Fruit fly (Drosophila melanogaster): ENCODE measurements around the gene CG33912.

CG33912 gene

DNA sequence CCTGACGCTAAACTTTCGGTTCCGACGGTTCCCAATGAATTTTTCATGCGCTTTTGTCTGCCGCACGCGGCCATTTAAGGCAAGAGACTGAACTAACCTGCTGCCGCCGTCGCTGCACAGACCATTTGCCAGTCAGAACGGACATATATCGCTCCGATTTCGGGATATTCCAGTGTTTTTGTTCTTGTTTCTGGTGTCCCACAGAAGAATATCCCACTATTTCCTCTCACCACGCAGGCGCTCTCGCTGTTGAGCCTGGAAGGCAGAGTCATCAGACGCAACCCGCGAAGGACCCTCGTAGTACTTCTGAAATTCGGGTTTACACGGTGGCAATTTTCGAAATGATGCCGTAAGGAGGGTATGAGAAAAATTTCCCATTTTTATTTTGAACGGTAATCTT is 36.4 kb downstream of the CG33912 start, which contains the start of gene cmpy (continued):
- no peak for TF ChIP-seq Xbp1 (GFP tag; optimal IDR thresholded peaks at IDR 0.05)
- no peak for TF ChIP-seq br (optimal IDR thresholded peaks at IDR 0.05)
- no peak for TF ChIP-seq CG15514 (GFP tag; optimal IDR thresholded peaks at IDR 0.05)
- no peak for TF ChIP-seq Six4 (GFP tag; optimal IDR thresholded peaks at IDR 0.05)
- peak; percentile 47 for TF ChIP-seq CG13894 (tag; optimal IDR thresholded peaks at IDR 0.05)
- TF ChIP-seq ewg (GFP tag; optimal IDR thresholded peaks at IDR 0.05): peak; percentile 52
- no peak for TF ChIP-seq Mrtf (GFP tag; IDR thresholded peaks at IDR 0.05)
- TF ChIP-seq CG17612 (GFP tag; IDR thresholded peaks at IDR 0.05): no peak
- TF ChIP-seq CG12071 (GFP tag; optimal IDR thresholded peaks at IDR 0.05): no peak
- no peak for TF ChIP-seq Rx (GFP tag; IDR thresholded peaks at IDR 0.05)
- TF ChIP-seq GATAe (GFP tag; conservative IDR thresholded peaks at IDR 0.05): no peak
- TF ChIP-seq eyg (GFP tag; optimal IDR thresholded peaks at IDR 0.05): no peak
- TF ChIP-seq salm (tag; optimal IDR thresholded peaks at IDR 0.05): no peak
- peak in 1 of 2 experiments; percentile 0 for TF ChIP-seq Trl (optimal IDR thresholded peaks at IDR 0.05)
- no peak for TF ChIP-seq Trl (GFP tag; optimal IDR thresholded peaks at IDR 0.05)
- TF ChIP-seq lilli (GFP tag; optimal IDR thresholded peaks at IDR 0.05): no peak
- 0 out of 4 replicates have a peak, but pooled peaks have one; percentile 28 for TF ChIP-seq chinmo (GFP tag; IDR thresholded peaks at IDR 0.05; ENCODE audit: partially characterized antibody)
- TF ChIP-seq Fer1 (GFP tag; optimal IDR thresholded peaks at IDR 0.05): peak; percentile 15
- TF ChIP-seq CG1792 (GFP tag; optimal IDR thresholded peaks at IDR 0.05): no peak
- TF ChIP-seq B-H1 (GFP tag; IDR thresholded peaks at IDR 0.05): no peak
- TF ChIP-seq CG18262 (tag; optimal IDR thresholded peaks at IDR 0.05): no peak
- no peak for TF ChIP-seq sna (GFP tag; IDR thresholded peaks at IDR 0.05; ENCODE audit: partially characterized antibody)
- TF ChIP-seq CG17802 (tag; optimal IDR thresholded peaks at IDR 0.05): no peak
- no peak for TF ChIP-seq sim (GFP tag; IDR thresholded peaks at IDR 0.05)
- TF ChIP-seq BtbVII (GFP tag; optimal IDR thresholded peaks at IDR 0.05): no peak
- TF ChIP-seq CG12155 (GFP tag; optimal IDR thresholded peaks at IDR 0.05): no peak
- 0 out of 3 replicates have a peak, but pooled peaks have one; percentile 30 for TF ChIP-seq row (GFP tag; IDR thresholded peaks at IDR 0.05)
- no peak for TF ChIP-seq CG16863 (GFP tag; optimal IDR thresholded peaks at IDR 0.05)
- TF ChIP-seq CG11456 (GFP tag; IDR thresholded peaks at IDR 0.05): 0 out of 3 replicates have a peak, but pooled peaks have one; percentile 18
- TF ChIP-seq HmgD (GFP tag; optimal IDR thresholded peaks at IDR 0.05): no peak
- peak; percentile 7 for TF ChIP-seq CG12659 (GFP tag; optimal IDR thresholded peaks at IDR 0.05)
- no peak for TF ChIP-seq gsb (GFP tag; IDR thresholded peaks at IDR 0.05)
- TF ChIP-seq so (GFP tag; IDR thresholded peaks at IDR 0.05): no peak
- TF ChIP-seq CkIIα-i1 (GFP tag; IDR thresholded peaks at IDR 0.05): no peak
- 0 out of 2 replicates have a peak, but pooled peaks have one; percentile 10 for TF ChIP-seq Adf1 (GFP tag; IDR thresholded peaks at IDR 0.05)
- no peak for TF ChIP-seq fd64A (GFP tag; optimal IDR thresholded peaks at IDR 0.05)
- no peak for TF ChIP-seq zf30C (GFP tag; optimal IDR thresholded peaks at IDR 0.05)
- peak; percentile 26; the same call in 1 of the 2 replicates for TF ChIP-seq Bgb (GFP tag; IDR thresholded peaks at IDR 0.05; ENCODE audit: partially characterized antibody)
- no peak for TF ChIP-seq CG14710 (tag; optimal IDR thresholded peaks at IDR 0.05)
- TF ChIP-seq CG15011 (GFP tag; optimal IDR thresholded peaks at IDR 0.05): no peak
- TF ChIP-seq CG7987 (GFP tag; optimal IDR thresholded peaks at IDR 0.05): no peak
- 0 out of 3 replicates have a peak, but pooled peaks have one; percentile 28 for TF ChIP-seq Opbp (GFP tag; IDR thresholded peaks at IDR 0.05; ENCODE audit: partially characterized antibody)
- peak; percentile 8 for TF ChIP-seq CG15601 (tag; optimal IDR thresholded peaks at IDR 0.05)
- no peak for TF ChIP-seq CG14441 (GFP tag; IDR thresholded peaks at IDR 0.05)
- TF ChIP-seq sc (optimal IDR thresholded peaks at IDR 0.05): no peak
- TF ChIP-seq sc (GFP tag; optimal IDR thresholded peaks at IDR 0.05): no peak
- no peak for TF ChIP-seq CG4617 (GFP tag; optimal IDR thresholded peaks at IDR 0.05; ENCODE audit: borderline replicate concordance)
- TF ChIP-seq lola (GFP tag; optimal IDR thresholded peaks at IDR 0.05): no peak

Measured in whole organism, embryonic.